Worm (Caenorhabditis elegans) whole organism, early embryonic: ENCODE results near the gene faah-4.

Experiments used
- ama-1 ChIP-seq: fragments of 150-350 bp; optimal IDR thresholded peaks from 2 replicates; lab custom pipeline; 2014
- ceh-13 ChIP-seq: fragments of 200-800 bp; sonication (Bioruptor generic); optimal IDR thresholded peaks from 2 replicates; lab custom pipeline; 2018; ENCODE audit warnings: mild to moderate bottlenecking, missing genetic modification characterization, missing compliant biosample characterization
- flt-1 ChIP-seq: fragments of 200-800 bp; sonication (Bioruptor generic); IDR thresholded peaks from 2 replicates; pipeline ENCODE4 v1.3.6; 2022; ENCODE audit warnings: missing genetic modification characterization, missing compliant biosample characterization
- hnd-1 ChIP-seq: sonication (generic microtip); optimal IDR thresholded peaks from 2 replicates; lab custom pipeline; 2016; ENCODE audit warnings: missing genetic modification characterization, missing compliant biosample characterization

ce11 chrIII:11878751-11879150 lies 30.9 kb downstream of the faah-4 start, which contains the start of gene Y56A3A.6:
- TF ChIP-seq hnd-1 (tag; lab: Kevin White, UChicago) (no peak), flt-1 (no peak), ama-1 (lab: Kevin White, UChicago) (no peak), ceh-13 (no peak)
